Worm (Caenorhabditis elegans): Measurements from ENCODE around the gene Y49E10.27.

ce11 chrIII:12439056-12439455 is 4.9 kb downstream of the Y49E10.27 start:
- no peak for TF ChIP-seq mab-5 (tag; optimal IDR thresholded peaks at IDR 0.05)
- no peak for TF ChIP-seq nhr-10 (tag; optimal IDR thresholded peaks at IDR 0.05)
- no peak for TF ChIP-seq lsy-2 (tag; optimal IDR thresholded peaks at IDR 0.05)
- no peak for TF ChIP-seq mdl-1 (tag; optimal IDR thresholded peaks at IDR 0.05)
- no peak for TF ChIP-seq unc-62 (GFP tag; optimal IDR thresholded peaks at IDR 0.05)
